Worm (Caenorhabditis elegans) whole organism, late embryonic: Measurements from ENCODE around the gene ZC196.3.

Experiments
- ceh-14 ChIP-seq: sonication (generic microtip); optimal IDR thresholded peaks from 2 replicates; lab custom pipeline; 2016; ENCODE audit warnings: missing genotype, missing genetic modification characterization, missing compliant biosample characterization
- ceh-2 ChIP-seq: sonication (generic microtip); optimal IDR thresholded peaks from 2 replicates; lab custom pipeline; 2016; ENCODE audit warnings: missing genotype, missing genetic modification characterization, missing compliant biosample characterization
- dmd-4 ChIP-seq: sonication (generic microtip); optimal IDR thresholded peaks from 2 replicates; lab custom pipeline; 2016; ENCODE audit warnings: borderline replicate concordance, missing genetic modification characterization, missing compliant biosample characterization
- lin-11 ChIP-seq: fragments of 200-800 bp; sonication (Bioruptor generic); optimal IDR thresholded peaks from 2 replicates; lab custom pipeline; 2018; ENCODE audit warnings: mild to moderate bottlenecking, missing genetic modification characterization, missing compliant biosample characterization
- nfya-1 ChIP-seq: sonication (generic microtip); optimal IDR thresholded peaks from 2 replicates; lab custom pipeline; 2017; ENCODE audit warnings: missing genetic modification characterization, mild to moderate bottlenecking, missing compliant biosample characterization, antibody characterized with exemption, moderate library complexity
- npax-4 ChIP-seq: sonication (generic microtip); optimal IDR thresholded peaks from 2 replicates; lab custom pipeline; 2016; ENCODE audit warnings: missing genetic modification characterization, missing compliant biosample characterization
- pha-4 ChIP-seq: fragments of 150-350 bp; optimal IDR thresholded peaks from 2 replicates; lab custom pipeline; 2018; ENCODE audit warnings: missing biosample characterization, missing genetic modification reagents, missing genetic modification characterization
- rnt-1 ChIP-seq: sonication (generic microtip); optimal IDR thresholded peaks from 2 replicates; lab custom pipeline; 2016; ENCODE audit warnings: missing genetic modification characterization, missing compliant biosample characterization
- sox-4 ChIP-seq: sonication (generic microtip); optimal IDR thresholded peaks from 2 replicates; lab custom pipeline; 2017; ENCODE audit warnings: mild to moderate bottlenecking, missing genetic modification characterization, inconsistent platforms, missing compliant biosample characterization

- no peak for TF ChIP-seq rnt-1 (tag; lab: Kevin White, UChicago)
- no peak for TF ChIP-seq dmd-4 (tag; lab: Kevin White, UChicago)
- no peak for TF ChIP-seq lin-11 (tag; lab: Kevin White, UChicago)
- TF ChIP-seq sox-4 (tag; lab: Kevin White, UChicago): no peak
- no peak for TF ChIP-seq ceh-2
- TF ChIP-seq npax-4 (tag; lab: Kevin White, UChicago): no peak
- no peak for TF ChIP-seq nfya-1 (tag; lab: Kevin White, UChicago)
- TF ChIP-seq pha-4 (tag; lab: Kevin White, UChicago): no peak
- no peak for TF ChIP-seq ceh-14 (tag; lab: Kevin White, UChicago)
Measured at ce11 chrV:8732934-8733333, 3.5 kb upstream of the ZC196.3 start, which contains the start of gene ZC196.4.
